Fruit fly (Drosophila melanogaster) whole organism, prepupa: ENCODE measurements around the gene CG44085.

Experiments used
- CG10631 ChIP-seq: fragments of 200-800 bp; sonication (Bioruptor generic); optimal IDR thresholded peaks from 2 replicates; lab custom pipeline; 2016; ENCODE audit warnings: missing biosample characterization, missing genetic modification characterization
- CG11762 ChIP-seq: fragments of 200-800 bp; sonication (Bioruptor generic); optimal IDR thresholded peaks from 3 replicates; lab custom pipeline; 2016; ENCODE audit warnings: missing biosample characterization, missing genetic modification characterization; ENCODE audit not compliant: insufficient read depth
- CG16779 ChIP-seq: fragments of 200-800 bp; sonication (Bioruptor generic); optimal IDR thresholded peaks from 3 replicates; lab custom pipeline; 2017; ENCODE audit warnings: missing biosample characterization, mild to moderate bottlenecking, missing genetic modification characterization
- CG3032 ChIP-seq: fragments of 200-800 bp; optimal IDR thresholded peaks from 2 replicates; lab custom pipeline; 2019; ENCODE audit warnings: missing biosample characterization, mild to moderate bottlenecking, missing genetic modification characterization, moderate library complexity
- CG32006 ChIP-seq: fragments of 200-800 bp; sonication (Bioruptor generic); optimal IDR thresholded peaks from 3 replicates; lab custom pipeline; 2017; ENCODE audit warnings: missing biosample characterization, mild to moderate bottlenecking, missing genetic modification characterization
- CG4318 ChIP-seq: fragments of 200-800 bp; sonication (Bioruptor generic); optimal IDR thresholded peaks from 3 replicates; lab custom pipeline; 2017; ENCODE audit warnings: missing biosample characterization, mild to moderate bottlenecking, missing genetic modification characterization
- CG6276 ChIP-seq: fragments of 200-800 bp; sonication (Bioruptor generic); optimal IDR thresholded peaks from 2 replicates; lab custom pipeline; 2017; ENCODE audit warnings: missing biosample characterization, mild to moderate bottlenecking, missing genetic modification characterization
- CG6792 ChIP-seq: fragments of 200-800 bp; sonication (Bioruptor generic); optimal IDR thresholded peaks from 3 replicates; lab custom pipeline; 2016; ENCODE audit warnings: missing biosample characterization, missing genetic modification characterization
- CG8119 ChIP-seq: fragments of 200-800 bp; sonication (Bioruptor generic); IDR thresholded peaks from 3 replicates; pipeline ENCODE4 v1.3.6; 2022; ENCODE audit warnings: missing biosample characterization, missing genetic modification characterization
- CG8319 ChIP-seq: fragments of 200-800 bp; sonication (Bioruptor generic); optimal IDR thresholded peaks from 3 replicates; lab custom pipeline; 2016; ENCODE audit warnings: missing biosample characterization, missing genetic modification characterization
- CG8632 ChIP-seq: fragments of 200-800 bp; sonication (Bioruptor generic); optimal IDR thresholded peaks from 3 replicates; lab custom pipeline; 2016; ENCODE audit warnings: missing biosample characterization, missing genetic modification characterization
- Eip93F ChIP-seq: fragments of 200-800 bp; sonication (Bioruptor generic); optimal IDR thresholded peaks from 2 replicates; lab custom pipeline; 2016; ENCODE audit warnings: missing biosample characterization, mild to moderate bottlenecking, missing genetic modification characterization
- Ets96B ChIP-seq: fragments of 200-800 bp; optimal IDR thresholded peaks from 2 replicates; lab custom pipeline; 2019; ENCODE audit warnings: missing biosample characterization, mild to moderate bottlenecking, missing genetic modification characterization, moderate library complexity
- Hr4 ChIP-seq: fragments of 200-800 bp; sonication (Bioruptor generic); optimal IDR thresholded peaks from 3 replicates; lab custom pipeline; 2016; ENCODE audit warnings: missing biosample characterization, missing genetic modification characterization
- Met ChIP-seq: fragments of 200-800 bp; sonication (Bioruptor generic); optimal IDR thresholded peaks from 3 replicates; lab custom pipeline; 2016; ENCODE audit warnings: missing biosample characterization, missing genetic modification characterization
- OdsH ChIP-seq: fragments of 200-800 bp; sonication (Bioruptor generic); optimal IDR thresholded peaks from 3 replicates; lab custom pipeline; 2016; ENCODE audit warnings: missing biosample characterization, missing genetic modification characterization
- Sox102F ChIP-seq: fragments of 200-800 bp; sonication (Bioruptor generic); optimal IDR thresholded peaks from 2 replicates; lab custom pipeline; 2016; ENCODE audit warnings: missing biosample characterization, mild to moderate bottlenecking, missing genetic modification characterization
- achi ChIP-seq: fragments of 200-800 bp; sonication (Bioruptor generic); optimal IDR thresholded peaks from 3 replicates; lab custom pipeline; 2016; ENCODE audit warnings: missing biosample characterization, missing genetic modification characterization
- eg ChIP-seq: fragments of 200-800 bp; sonication (Bioruptor generic); IDR thresholded peaks from 3 replicates; pipeline ENCODE4 v1.3.6; 2022; ENCODE audit warnings: missing biosample characterization, missing genetic modification characterization
- esn ChIP-seq: fragments of 200-800 bp; sonication (Bioruptor generic); optimal IDR thresholded peaks from 2 replicates; lab custom pipeline; 2016; ENCODE audit warnings: missing biosample characterization, mild to moderate bottlenecking, missing genetic modification characterization, moderate library complexity
- fd59A ChIP-seq: fragments of 200-800 bp; sonication (Bioruptor generic); optimal IDR thresholded peaks from 2 replicates; lab custom pipeline; 2017; ENCODE audit warnings: missing biosample characterization, mild to moderate bottlenecking, missing genetic modification characterization, missing genetic modification reagents
- lz ChIP-seq: fragments of 200-800 bp; sonication (Bioruptor generic); optimal IDR thresholded peaks from 3 replicates; lab custom pipeline; 2016; ENCODE audit warnings: missing biosample characterization, missing genetic modification characterization
- pdm3 ChIP-seq: fragments of 200-800 bp; sonication (Bioruptor generic); optimal IDR thresholded peaks from 3 replicates; lab custom pipeline; 2016; ENCODE audit warnings: missing biosample characterization, missing genetic modification characterization
- ss ChIP-seq, 2 experiments: fragments of 200-800 bp; sonication (Bioruptor generic); optimal IDR thresholded peaks; 2 replicates in 1 of 2; 3 replicates in 1 of 2; lab custom pipeline; 2017 to 2018; ENCODE audit warnings: mild to moderate bottlenecking in 2 of 2, missing biosample characterization in 2 of 2, missing genetic modification characterization in 2 of 2, moderate library complexity in 1 of 2
- svp ChIP-seq: fragments of 200-800 bp; sonication (Bioruptor generic); peaks from one replicate; lab custom pipeline; 2016; ENCODE audit warnings: missing biosample characterization, missing genetic modification characterization
- topi ChIP-seq: fragments of 200-800 bp; sonication (Bioruptor generic); optimal IDR thresholded peaks from 3 replicates; lab custom pipeline; 2016; ENCODE audit warnings: missing biosample characterization, missing genetic modification characterization

CG44085 gene

DNA sequence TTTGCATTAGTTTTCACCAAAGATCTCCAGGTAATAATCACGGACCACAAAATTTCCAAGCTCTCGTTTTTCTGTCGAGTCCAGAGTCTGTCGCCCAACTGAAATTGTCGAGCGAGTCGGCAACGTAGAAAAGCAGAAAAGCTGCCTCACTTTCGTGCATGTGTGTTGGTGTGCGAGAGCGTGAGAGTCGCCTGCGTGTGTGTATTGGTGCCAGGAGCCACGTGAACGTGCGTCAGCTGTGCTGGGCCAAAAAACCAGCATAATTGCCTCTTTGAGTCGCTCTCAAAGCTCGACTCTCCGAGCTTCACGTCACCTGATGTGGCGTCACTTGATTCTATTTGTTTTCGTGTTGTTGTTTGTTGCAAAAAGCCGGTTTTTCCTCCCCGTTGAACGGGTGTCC is 70.2 kb downstream of the CG44085 start, which contains the start of gene hbt:
hbt (minus strand) TSS at position 101 of the 400 bp plus-strand sequence.
- TF ChIP-seq achi (GFP tag; lab: Kevin White, UChicago) (no peak), esn (GFP tag; lab: Kevin White, UChicago) (no peak), Hr4 (GFP tag; lab: Kevin White, UChicago) (no peak), Ets96B (tag; lab: Kevin White, UChicago) (no peak), CG11762 (no peak), CG8632 (GFP tag; lab: Kevin White, UChicago) (no peak)

DNA sequence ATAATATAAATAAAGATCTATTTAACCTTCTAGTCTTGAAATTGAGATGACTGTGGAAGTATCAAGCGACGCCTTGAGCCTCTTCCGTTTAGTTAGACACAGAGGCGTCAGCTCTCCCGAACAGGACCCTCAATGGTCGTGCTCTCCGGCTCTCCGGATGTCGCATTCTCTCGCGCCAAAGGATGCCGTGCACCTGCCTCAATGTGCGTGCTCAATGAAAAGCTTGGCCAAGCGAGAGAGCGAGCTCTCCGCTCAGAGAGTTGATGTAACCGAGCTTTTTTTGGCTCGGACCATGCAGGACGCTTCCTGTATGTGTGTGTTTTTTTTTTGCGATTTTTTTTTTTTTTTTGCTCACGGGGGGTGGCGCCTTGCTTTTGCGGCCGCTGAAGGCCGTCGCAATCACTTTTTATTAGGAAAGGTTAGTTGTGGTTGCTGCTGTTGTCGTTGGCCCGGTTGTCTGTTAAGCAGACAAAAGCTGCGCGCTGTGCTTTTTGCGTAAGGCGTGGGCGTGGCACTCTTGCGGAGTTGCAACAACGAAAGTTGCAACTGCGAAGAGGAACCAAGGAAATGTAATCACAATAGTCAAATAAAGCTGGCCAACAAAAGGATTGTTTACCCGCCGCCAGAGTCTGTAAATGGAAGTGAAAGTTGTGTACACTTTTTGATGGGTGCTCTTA is 71.2 kb downstream of the CG44085 start:
- TF ChIP-seq CG6792 (GFP tag; lab: Kevin White, UChicago) (no peak), OdsH (no peak), fd59A (GFP tag; lab: Kevin White, UChicago) (no peak), Met (GFP tag; lab: Kevin White, UChicago) (no peak), svp (GFP tag; lab: Kevin White, UChicago) (no peak), CG16779 (tag; lab: Kevin White, UChicago) (peak; percentile 15), pdm3 (no peak), CG8119 (0 out of 3 replicates have a peak, but pooled peaks have one; percentile 24)

DNA sequence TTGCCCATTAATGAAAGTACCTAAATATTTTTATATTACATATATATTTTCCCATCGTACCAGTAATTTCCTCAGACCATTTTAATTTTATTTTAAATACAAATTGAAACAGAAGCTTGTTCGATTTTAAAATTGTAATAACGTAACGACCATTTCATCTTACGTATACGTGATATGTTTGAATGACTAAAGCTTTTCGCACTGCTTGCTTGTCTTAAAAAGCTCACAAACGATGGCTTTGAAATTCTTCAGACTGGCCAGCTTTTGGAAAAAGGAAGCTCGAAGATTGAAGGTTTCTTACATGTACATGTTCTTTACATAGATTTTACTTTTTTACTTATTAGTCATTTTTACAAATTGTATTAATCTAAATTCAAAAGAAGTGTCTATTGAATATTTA is 71.9 kb downstream of the CG44085 start:
- no peak for TF ChIP-seq topi
- no peak for TF ChIP-seq ss (GFP tag; optimal IDR thresholded peaks at IDR 0.05; lab: Kevin White, UChicago)
- no peak for TF ChIP-seq eg (GFP tag; lab: Robert Waterston, UW)
- no peak for TF ChIP-seq CG6792 (GFP tag; lab: Kevin White, UChicago)
- TF ChIP-seq svp (GFP tag; lab: Kevin White, UChicago), result no peak
- no peak for TF ChIP-seq CG32006 (GFP tag; lab: Kevin White, UChicago)
- TF ChIP-seq CG8319, result no peak
- TF ChIP-seq CG10631, result no peak
- no peak for TF ChIP-seq Sox102F (GFP tag; lab: Kevin White, UChicago)
- TF ChIP-seq Eip93F (GFP tag; lab: Kevin White, UChicago), result no peak
- TF ChIP-seq CG4318 (GFP tag; lab: Kevin White, UChicago), result no peak
- no peak for TF ChIP-seq Ets96B (tag; lab: Kevin White, UChicago)
- TF ChIP-seq CG6276 (GFP tag; lab: Kevin White, UChicago), result no peak
- no peak for TF ChIP-seq lz (GFP tag; lab: Kevin White, UChicago)
- TF ChIP-seq CG3032 (tag; lab: Kevin White, UChicago), result no peak
